Worm (Caenorhabditis elegans) whole organism, mixed stage, embryonic: Measurements from ENCODE around the gene nhr-121.

Experiments used
- blmp-1 ChIP-seq: fragments of 150-350 bp; optimal IDR thresholded peaks from 2 replicates; lab custom pipeline; 2014; ENCODE audit warnings: missing biosample characterization, missing genetic modification characterization
- cnd-1 ChIP-seq: fragments of 200-800 bp; sonication (Bioruptor generic); optimal IDR thresholded peaks from 2 replicates; lab custom pipeline; 2018; ENCODE audit warnings: mild to moderate bottlenecking, missing genetic modification characterization, missing compliant biosample characterization
- drap-1 ChIP-seq: fragments of 200-800 bp; sonication (Bioruptor generic); optimal IDR thresholded peaks from 3 replicates; lab custom pipeline; 2018; ENCODE audit warnings: mild to moderate bottlenecking, missing genetic modification characterization, missing compliant biosample characterization
- lin-13 ChIP-seq: fragments of 150-350 bp; optimal IDR thresholded peaks from 2 replicates; lab custom pipeline; 2014; ENCODE audit warnings: missing biosample characterization, missing genetic modification characterization
- mab-5 ChIP-seq: fragments of 150-350 bp; optimal IDR thresholded peaks from 2 replicates; lab custom pipeline; 2014; ENCODE audit warnings: missing biosample characterization, missing genetic modification characterization
- nhr-28 ChIP-seq: fragments of 150-350 bp; optimal IDR thresholded peaks from 2 replicates; lab custom pipeline; 2014; ENCODE audit warnings: missing biosample characterization, missing genetic modification characterization
- nhr-76 ChIP-seq: sonication (generic microtip); optimal IDR thresholded peaks from 2 replicates; lab custom pipeline; 2017; ENCODE audit warnings: missing biosample characterization, missing genetic modification characterization
- sem-2 ChIP-seq: fragments of 200-800 bp; sonication (Bioruptor generic); optimal IDR thresholded peaks from 2 replicates; lab custom pipeline; 2018; ENCODE audit warnings: mild to moderate bottlenecking, missing genetic modification characterization, missing compliant biosample characterization
- snpc-4 ChIP-seq: fragments of 150-350 bp; optimal IDR thresholded peaks from 2 replicates; lab custom pipeline; 2014; ENCODE audit warnings: missing biosample characterization, missing genetic modification characterization
- tbx-8 ChIP-seq: fragments of 200-800 bp; sonication (Bioruptor generic); optimal IDR thresholded peaks from 2 replicates; lab custom pipeline; 2018; ENCODE audit warnings: mild to moderate bottlenecking, missing genetic modification characterization, moderate library complexity, missing compliant biosample characterization
- unc-39 ChIP-seq: fragments of 150-350 bp; optimal IDR thresholded peaks from 2 replicates; lab custom pipeline; 2014; ENCODE audit warnings: missing biosample characterization, missing genetic modification characterization
- unc-62 ChIP-seq: fragments of 150-350 bp; optimal IDR thresholded peaks from 2 replicates; lab custom pipeline; 2014; ENCODE audit warnings: missing biosample characterization, missing genetic modification reagents, missing genetic modification characterization

DNA sequence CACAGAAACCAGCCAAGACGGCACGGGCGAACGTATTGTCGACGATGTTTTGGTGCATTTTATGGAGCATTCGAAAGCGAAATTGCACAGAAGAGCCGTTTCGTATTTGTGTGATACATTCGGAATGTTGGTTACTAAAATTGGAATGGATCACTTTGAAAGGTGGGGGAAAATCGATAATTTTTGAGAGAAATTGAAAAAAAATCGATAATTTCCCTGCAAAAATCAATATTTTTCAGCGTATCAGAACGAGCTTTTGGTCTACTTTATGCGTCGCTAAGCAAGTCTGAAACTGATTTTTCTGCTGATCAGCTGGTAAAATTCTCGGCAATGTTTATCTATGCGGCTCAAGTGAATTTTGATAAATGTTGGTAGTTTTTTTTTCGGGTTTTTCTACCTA lies 28.1 kb upstream of the nhr-121 start:
- TF ChIP-seq unc-62 (GFP tag; lab: Kevin White, UChicago), result no peak
- no peak for TF ChIP-seq mab-5
- TF ChIP-seq nhr-76 (tag; lab: Kevin White, UChicago), result no peak
- no peak for TF ChIP-seq blmp-1 (tag; lab: Kevin White, UChicago)
- TF ChIP-seq sem-2, result no peak
- no peak for TF ChIP-seq unc-39 (tag; lab: Kevin White, UChicago)
- TF ChIP-seq tbx-8 (GFP tag; lab: Kevin White, UChicago), result no peak
- TF ChIP-seq nhr-28 (tag; lab: Kevin White, UChicago), result no peak
- TF ChIP-seq lin-13 (tag; lab: Kevin White, UChicago), result no peak
- no peak for TF ChIP-seq snpc-4
- no peak for TF ChIP-seq drap-1 (GFP tag; lab: Kevin White, UChicago)
- TF ChIP-seq cnd-1, result no peak
